Worm (Caenorhabditis elegans) whole organism, young adult: ENCODE measurements around the gene cua-1.
A peak's percentile ranks its signal among the peaks of the same experiment; 100 is the strongest.

ENCODE experiments used
- B0035.1 ChIP-seq: sonication (generic microtip); optimal IDR thresholded peaks from 2 replicates; lab custom pipeline; 2016; ENCODE audit warnings: missing genetic modification characterization, mild to moderate bottlenecking, missing compliant biosample characterization, missing genotype, missing genetic modification reagents
- B0261.1 ChIP-seq: sonication (generic microtip); optimal IDR thresholded peaks from 2 replicates; lab custom pipeline; 2016; ENCODE audit warnings: mild to moderate bottlenecking, missing genetic modification characterization, moderate library complexity, missing compliant biosample characterization
- C06A6.2 ChIP-seq: fragments of 200-800 bp; sonication (Bioruptor generic); conservative IDR thresholded peaks from 2 replicates; pipeline ENCODE4 v1.3.6; 2022; ENCODE audit warnings: missing genetic modification characterization, missing compliant biosample characterization
- F55B11.4 ChIP-seq: sonication (generic microtip); optimal IDR thresholded peaks from 2 replicates; lab custom pipeline; 2016; ENCODE audit warnings: missing compliant biosample characterization, missing genetic modification characterization, borderline replicate concordance; ENCODE audit not compliant: insufficient read depth
- F57C9.4 ChIP-seq: sonication (generic microtip); optimal IDR thresholded peaks from 2 replicates; lab custom pipeline; 2017; ENCODE audit warnings: mild to moderate bottlenecking, missing genetic modification characterization, missing compliant biosample characterization
- K11D2.4 ChIP-seq: fragments of 200-800 bp; sonication (Bioruptor generic); IDR thresholded peaks from 2 replicates; pipeline ENCODE4 v1.3.6; 2022; ENCODE audit warnings: missing genetic modification reagents, missing genetic modification characterization, missing compliant biosample characterization
- Y53G8AR.9 ChIP-seq: fragments of 200-800 bp; sonication (Bioruptor generic); conservative IDR thresholded peaks from 2 replicates; pipeline ENCODE4 v1.3.6; 2022; ENCODE audit warnings: missing genetic modification reagents, missing genetic modification characterization, missing compliant biosample characterization
- Y56A3A.18 ChIP-seq: fragments of 200-800 bp; sonication (Bioruptor generic); IDR thresholded peaks from 2 replicates; pipeline ENCODE4 v1.3.6; 2022; ENCODE audit warnings: missing genetic modification reagents, missing genetic modification characterization, missing compliant biosample characterization
- ZK185.1 ChIP-seq: sonication (generic microtip); optimal IDR thresholded peaks from 2 replicates; lab custom pipeline; 2016; ENCODE audit warnings: mild to moderate bottlenecking, missing genetic modification characterization, missing compliant biosample characterization; ENCODE audit not compliant: poor library complexity, severe bottlenecking
- akir-1 ChIP-seq: fragments of 200-800 bp; sonication (Bioruptor generic); optimal IDR thresholded peaks from 2 replicates; lab custom pipeline; 2018; ENCODE audit warnings: mild to moderate bottlenecking, missing genetic modification characterization, moderate library complexity, missing compliant biosample characterization
- aptf-3 ChIP-seq: fragments of 200-800 bp; sonication (Bioruptor generic); IDR thresholded peaks from 2 replicates; pipeline ENCODE4 v1.3.6; 2022; ENCODE audit warnings: missing genetic modification characterization, missing compliant biosample characterization
- athp-1 ChIP-seq: sonication (generic microtip); optimal IDR thresholded peaks from 2 replicates; lab custom pipeline; 2017; ENCODE audit warnings: mild to moderate bottlenecking, missing genetic modification characterization, missing compliant biosample characterization
- attf-3 ChIP-seq: fragments of 200-800 bp; sonication (Bioruptor generic); conservative IDR thresholded peaks from 2 replicates; pipeline ENCODE4 v1.3.6; 2022; ENCODE audit warnings: missing genetic modification reagents, missing genetic modification characterization, missing compliant biosample characterization
- attf-6 ChIP-seq: fragments of 200-800 bp; sonication (Bioruptor generic); IDR thresholded peaks from 2 replicates; pipeline ENCODE4 v1.3.6; 2022; ENCODE audit warnings: missing genetic modification reagents, missing genetic modification characterization, missing compliant biosample characterization
- bed-2 ChIP-seq: fragments of 200-800 bp; sonication (Bioruptor generic); IDR thresholded peaks from 2 replicates; pipeline ENCODE4 v1.3.6; 2022; ENCODE audit warnings: missing genetic modification reagents, missing genetic modification characterization, missing compliant biosample characterization
- chd-7 ChIP-seq: sonication (generic microtip); optimal IDR thresholded peaks from 2 replicates; lab custom pipeline; 2016; ENCODE audit warnings: mild to moderate bottlenecking, missing genetic modification characterization, moderate library complexity, missing compliant biosample characterization
- dpff-1 ChIP-seq: sonication (generic microtip); optimal IDR thresholded peaks from 2 replicates; lab custom pipeline; 2017; ENCODE audit warnings: mild to moderate bottlenecking, missing genetic modification characterization, missing compliant biosample characterization
- egl-18 ChIP-seq: fragments of 200-800 bp; sonication (Bioruptor generic); IDR thresholded peaks from 2 replicates; pipeline ENCODE4 v1.3.6; 2022; ENCODE audit warnings: missing genetic modification reagents, missing genetic modification characterization, missing compliant biosample characterization
- egl-44 ChIP-seq: fragments of 200-800 bp; sonication (Bioruptor generic); IDR thresholded peaks from 2 replicates; pipeline ENCODE4 v1.3.6; 2022; ENCODE audit warnings: missing genetic modification reagents, missing genetic modification characterization, missing compliant biosample characterization
- egrh-3 ChIP-seq: fragments of 200-800 bp; sonication (Bioruptor generic); IDR thresholded peaks from 2 replicates; pipeline ENCODE4 v1.3.6; 2022; ENCODE audit warnings: missing genetic modification reagents, missing genetic modification characterization, missing compliant biosample characterization
- ekl-4 ChIP-seq: fragments of 200-800 bp; sonication (Bioruptor generic); IDR thresholded peaks from 2 replicates; pipeline ENCODE4 v1.3.6; 2022; ENCODE audit warnings: missing genetic modification reagents, missing genetic modification characterization, missing compliant biosample characterization
- ets-4 ChIP-seq: fragments of 200-800 bp; sonication (Bioruptor generic); optimal IDR thresholded peaks from 2 replicates; lab custom pipeline; 2018; ENCODE audit warnings: mild to moderate bottlenecking, missing genetic modification characterization, missing compliant biosample characterization
- fkh-3 ChIP-seq: sonication (generic microtip); optimal IDR thresholded peaks from 2 replicates; lab custom pipeline; 2016; ENCODE audit warnings: mild to moderate bottlenecking, missing genetic modification characterization, missing compliant biosample characterization
- hlh-26 ChIP-seq: fragments of 200-800 bp; sonication (Bioruptor generic); conservative IDR thresholded peaks from 2 replicates; pipeline ENCODE4 v1.3.6; 2022; ENCODE audit warnings: missing genetic modification reagents, missing genetic modification characterization, missing compliant biosample characterization
- hmg-1.2 ChIP-seq: fragments of 200-800 bp; sonication (Bioruptor generic); IDR thresholded peaks from 2 replicates; pipeline ENCODE4 v1.3.6; 2022; ENCODE audit warnings: missing genetic modification reagents, missing genetic modification characterization, missing compliant biosample characterization
- hmg-20 ChIP-seq: fragments of 200-800 bp; sonication (Bioruptor generic); IDR thresholded peaks from 2 replicates; pipeline ENCODE4 v1.3.6; 2022; ENCODE audit warnings: missing genetic modification reagents, missing genetic modification characterization, missing compliant biosample characterization
- hrde-1 ChIP-seq: sonication (generic microtip); optimal IDR thresholded peaks from 2 replicates; lab custom pipeline; 2016; ENCODE audit warnings: missing genetic modification characterization, mild to moderate bottlenecking, missing compliant biosample characterization, moderate library complexity, missing genotype, missing genetic modification reagents, borderline replicate concordance
- let-607 ChIP-seq, 2 experiments: fragments of 200-800 bp in 1 of 2; sonication (Bioruptor generic) in 1 of 2; sonication (generic microtip) in 1 of 2; optimal IDR thresholded peaks; 2 replicates each; lab custom pipeline; 2016 to 2018; ENCODE audit warnings: mild to moderate bottlenecking in 2 of 2, missing compliant biosample characterization in 2 of 2, missing genetic modification characterization in 2 of 2, moderate library complexity in 2 of 2, missing genotype in 1 of 2
- lin-26 ChIP-seq: fragments of 200-800 bp; sonication (Bioruptor generic); IDR thresholded peaks from 2 replicates; pipeline ENCODE4 v1.3.6; 2022; ENCODE audit warnings: missing genetic modification reagents, missing genetic modification characterization, missing compliant biosample characterization
- lin-54 ChIP-seq: fragments of 200-800 bp; sonication (Bioruptor generic); optimal IDR thresholded peaks from 2 replicates; lab custom pipeline; 2018; ENCODE audit warnings: mild to moderate bottlenecking, missing genetic modification characterization, missing compliant biosample characterization
- lir-1 ChIP-seq: fragments of 200-800 bp; sonication (Bioruptor generic); conservative IDR thresholded peaks from 2 replicates; pipeline ENCODE4 v1.3.6; 2022; ENCODE audit warnings: missing genetic modification reagents, missing genetic modification characterization, missing compliant biosample characterization
- mcd-1 ChIP-seq: fragments of 200-800 bp; sonication (Bioruptor generic); IDR thresholded peaks from 2 replicates; pipeline ENCODE4 v1.3.6; 2022; ENCODE audit warnings: missing genetic modification reagents, missing genetic modification characterization, missing compliant biosample characterization
- mes-4 ChIP-seq: sonication (generic microtip); optimal IDR thresholded peaks from 2 replicates; lab custom pipeline; 2016; ENCODE audit warnings: missing genotype, missing genetic modification characterization, missing compliant biosample characterization
- mxl-1 ChIP-seq: sonication (generic microtip); optimal IDR thresholded peaks from 2 replicates; lab custom pipeline; 2016; ENCODE audit warnings: missing genetic modification characterization, missing compliant biosample characterization
- nfya-1 ChIP-seq: sonication (generic microtip); optimal IDR thresholded peaks from 2 replicates; lab custom pipeline; 2017; ENCODE audit warnings: antibody characterized with exemption, missing compliant biosample characterization, missing genetic modification characterization, borderline replicate concordance; ENCODE audit not compliant: insufficient read depth
- nfyb-1 ChIP-seq: fragments of 200-800 bp; sonication (Bioruptor generic); IDR thresholded peaks from 2 replicates; pipeline ENCODE4 v1.3.6; 2022; ENCODE audit warnings: missing genetic modification reagents, missing genetic modification characterization, missing compliant biosample characterization
- pha-4 ChIP-seq: fragments of 150-350 bp; sonication (generic microtip); optimal IDR thresholded peaks from 2 replicates; lab custom pipeline; 2014; ENCODE audit warnings: missing biosample characterization, missing genetic modification reagents, missing genetic modification characterization
- rec-8 ChIP-seq, 2 experiments: sonication (generic microtip); optimal IDR thresholded peaks; 2 replicates each; lab custom pipeline; 2016; ENCODE audit warnings: mild to moderate bottlenecking in 2 of 2, missing genetic modification characterization in 2 of 2, missing genetic modification reagents in 2 of 2, missing genotype in 2 of 2, missing biosample characterization in 1 of 2, missing compliant biosample characterization in 1 of 2, moderate library complexity in 1 of 2
- repo-1 ChIP-seq: sonication (generic microtip); optimal IDR thresholded peaks from 2 replicates; lab custom pipeline; 2017; ENCODE audit warnings: mild to moderate bottlenecking, missing genetic modification characterization, missing compliant biosample characterization
- sea-2 ChIP-seq: fragments of 200-800 bp; sonication (Bioruptor generic); IDR thresholded peaks from 2 replicates; pipeline ENCODE4 v1.3.6; 2022; ENCODE audit warnings: missing genetic modification characterization, missing compliant biosample characterization
- snpc-1.3 ChIP-seq: sonication (generic microtip); optimal IDR thresholded peaks from 2 replicates; lab custom pipeline; 2017; ENCODE audit warnings: missing genetic modification characterization, mild to moderate bottlenecking, missing compliant biosample characterization, antibody characterized with exemption, moderate library complexity, missing genotype, missing genetic modification reagents; ENCODE audit not compliant: insufficient read depth
- sptf-2 ChIP-seq: fragments of 200-800 bp; sonication (Bioruptor generic); optimal IDR thresholded peaks from 2 replicates; lab custom pipeline; 2018; ENCODE audit warnings: mild to moderate bottlenecking, missing genetic modification characterization, missing compliant biosample characterization
- tbp1 ChIP-seq: fragments of 200-800 bp; sonication (Bioruptor generic); optimal IDR thresholded peaks from 2 replicates; lab custom pipeline; 2018; ENCODE audit warnings: mild to moderate bottlenecking, missing genetic modification characterization, missing compliant biosample characterization
- tbx-9 ChIP-seq: sonication (generic microtip); optimal IDR thresholded peaks from 2 replicates; lab custom pipeline; 2016; ENCODE audit warnings: borderline replicate concordance, missing genetic modification characterization, inconsistent platforms, missing compliant biosample characterization
- zfh-2 ChIP-seq: fragments of 200-800 bp; sonication (Bioruptor generic); conservative IDR thresholded peaks from 2 replicates; pipeline ENCODE4 v1.3.6; 2022; ENCODE audit warnings: missing genetic modification reagents, missing genetic modification characterization, missing compliant biosample characterization
- ztf-3 ChIP-seq: fragments of 200-800 bp; sonication (Bioruptor generic); optimal IDR thresholded peaks from 2 replicates; lab custom pipeline; 2018; ENCODE audit warnings: mild to moderate bottlenecking, missing genetic modification characterization, missing compliant biosample characterization

The cua-1 gene

DNA sequence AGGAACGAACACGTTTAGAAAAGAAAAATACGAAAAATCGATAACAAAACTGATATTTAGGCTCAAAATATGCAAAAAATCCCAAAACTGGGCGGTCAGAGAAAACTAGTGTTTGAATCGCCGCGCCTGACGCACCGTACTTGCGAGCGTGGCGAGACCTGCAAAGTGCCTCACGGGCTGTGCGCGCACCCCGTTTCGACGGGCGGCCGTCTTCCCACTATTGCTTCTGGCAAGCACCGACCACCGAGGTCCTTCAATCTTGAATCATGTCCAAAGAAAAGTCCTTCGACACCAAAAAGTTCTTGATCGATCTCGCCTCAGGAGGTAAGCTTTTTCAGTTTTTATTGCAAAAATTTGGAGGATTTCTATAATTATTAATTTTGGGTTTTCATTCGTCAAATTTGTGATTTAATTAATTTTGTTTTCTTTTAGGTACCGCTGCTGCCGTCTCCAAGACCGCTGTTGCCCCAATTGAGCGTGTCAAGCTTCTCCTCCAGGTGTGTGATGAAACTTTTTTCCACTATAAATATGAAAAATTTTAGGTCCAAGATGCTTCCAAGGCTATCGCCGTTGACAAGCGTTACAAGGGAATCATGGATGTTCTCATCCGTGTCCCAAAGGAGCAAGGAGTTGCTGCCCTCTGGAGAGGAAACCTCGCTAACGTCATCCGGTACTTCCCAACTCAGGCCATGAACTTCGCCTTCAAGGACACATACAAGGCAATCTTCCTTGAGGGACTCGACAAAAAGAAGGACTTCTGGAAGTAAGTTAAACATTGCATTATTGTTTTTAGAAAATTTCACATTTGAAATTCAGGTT is 8.1 kb upstream of the cua-1 start, which contains the start of gene ant-1.1:
TSS of gene ant-1.1 (plus strand) at position 199 of the 819 bp plus-strand sequence.
- TF ChIP-seq rec-8 (tag; optimal IDR thresholded peaks at IDR 0.05; lab: Kevin White, UChicago) = no peak
- peak; percentile 70 for TF ChIP-seq Y56A3A.18 (GFP tag; lab: Robert Waterston, UW)
- no peak for TF ChIP-seq F55B11.4 (tag; lab: Kevin White, UChicago)
- TF ChIP-seq lir-1 (GFP tag; lab: Robert Waterston, UW) = peak; percentile 88
- peak; percentile 92 for TF ChIP-seq ekl-4 (GFP tag; lab: Robert Waterston, UW)
- no peak for TF ChIP-seq mxl-1 (tag; lab: Kevin White, UChicago)
- TF ChIP-seq lin-26 (GFP tag; lab: Robert Waterston, UW) = peak; percentile 69; the same call in 1 of the 2 replicates
- TF ChIP-seq let-607 (tag; optimal IDR thresholded peaks at IDR 0.05; lab: Kevin White, UChicago) = peak; percentile 14 to 77
- TF ChIP-seq C06A6.2 = peak; percentile 81
- peak; percentile 85 for TF ChIP-seq ZK185.1 (tag; lab: Kevin White, UChicago)
- TF ChIP-seq egl-18 (GFP tag; lab: Robert Waterston, UW) = no peak
- peak; percentile 95 for TF ChIP-seq Y53G8AR.9 (GFP tag; lab: Robert Waterston, UW)
- TF ChIP-seq hlh-26 (GFP tag; lab: Robert Waterston, UW) = no peak
- TF ChIP-seq akir-1 (GFP tag; lab: Kevin White, UChicago) = no peak
- TF ChIP-seq athp-1 (tag; lab: Kevin White, UChicago) = peak; percentile 81
- TF ChIP-seq ets-4 (GFP tag; lab: Kevin White, UChicago) = peak; percentile 53
- TF ChIP-seq hmg-20 (GFP tag; lab: Robert Waterston, UW) = peak; percentile 68
- no peak for TF ChIP-seq sea-2 (GFP tag; lab: Robert Waterston, UW)
- TF ChIP-seq mes-4 (tag; lab: Kevin White, UChicago) = no peak
- peak; percentile 22 for TF ChIP-seq sptf-2 (GFP tag; lab: Kevin White, UChicago)
- no peak for TF ChIP-seq pha-4 (tag; lab: Kevin White, UChicago)
- peak; percentile 69 for TF ChIP-seq tbp1
- TF ChIP-seq aptf-3 = peak; percentile 61; the same call in 1 of the 2 replicates
- TF ChIP-seq B0035.1 (tag; lab: Kevin White, UChicago) = peak; percentile 1
- no peak for TF ChIP-seq ztf-3 (GFP tag; lab: Kevin White, UChicago)
- peak; percentile 96 for TF ChIP-seq zfh-2 (GFP tag; lab: Robert Waterston, UW)
- TF ChIP-seq B0261.1 (tag; lab: Kevin White, UChicago) = peak; percentile 4
- no peak for TF ChIP-seq hrde-1 (tag; lab: Kevin White, UChicago)
- TF ChIP-seq snpc-1.3 (tag; lab: Kevin White, UChicago) = peak; percentile 84
- no peak for TF ChIP-seq dpff-1 (tag; lab: Kevin White, UChicago)
- TF ChIP-seq bed-2 (GFP tag; lab: Robert Waterston, UW) = no peak
- no peak for TF ChIP-seq nfya-1 (tag; lab: Kevin White, UChicago)
- peak; percentile 83 for TF ChIP-seq K11D2.4 (GFP tag; lab: Robert Waterston, UW)
- TF ChIP-seq nfyb-1 (GFP tag; lab: Robert Waterston, UW) = peak; percentile 95
- TF ChIP-seq attf-6 (GFP tag; lab: Robert Waterston, UW) = no peak
- no peak for TF ChIP-seq fkh-3 (tag; lab: Kevin White, UChicago)
- peak; percentile 75 for TF ChIP-seq hmg-1.2
- no peak for TF ChIP-seq tbx-9 (tag; lab: Kevin White, UChicago)
- no peak for TF ChIP-seq F57C9.4 (tag; lab: Kevin White, UChicago)
- TF ChIP-seq egl-44 (GFP tag; lab: Robert Waterston, UW) = no peak
- TF ChIP-seq repo-1 (tag; lab: Kevin White, UChicago) = peak; percentile 61
- TF ChIP-seq chd-7 (tag; lab: Kevin White, UChicago) = peak; percentile 66
- peak; percentile 53; the same call in 1 of the 2 replicates for TF ChIP-seq attf-3 (GFP tag; lab: Robert Waterston, UW)
- TF ChIP-seq mcd-1 (GFP tag; lab: Robert Waterston, UW) = peak; percentile 94
- TF ChIP-seq lin-54 (GFP tag; lab: Kevin White, UChicago) = peak; percentile 99
- peak; percentile 88 for TF ChIP-seq egrh-3 (GFP tag; lab: Robert Waterston, UW)
